Fruit fly (Drosophila melanogaster): ENCODE measurements around the gene Cp15.

The Cp15 gene

DNA sequence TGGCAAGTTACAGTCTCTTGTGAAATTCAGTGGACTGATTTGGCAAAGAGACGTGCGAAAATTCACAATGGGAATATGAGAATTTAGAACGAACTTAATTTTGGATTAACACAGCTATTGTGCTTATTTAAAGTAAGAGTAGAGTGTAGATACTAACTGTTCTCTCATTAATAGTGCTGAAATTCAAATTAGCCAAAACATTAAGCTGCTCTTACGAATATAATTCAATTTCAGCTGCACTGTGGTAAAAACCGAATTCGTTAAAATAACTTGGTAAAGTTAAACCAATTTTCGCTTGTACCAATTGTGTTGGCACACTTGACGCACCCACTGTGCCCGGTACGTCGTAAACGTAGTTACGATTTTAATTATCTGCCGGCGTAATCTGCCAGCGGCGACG, 39.6 kb downstream of the Cp15 start (continued):
- TF ChIP-seq sug (tag; optimal IDR thresholded peaks at IDR 0.05) (no peak), dysf (GFP tag; IDR thresholded peaks at IDR 0.05) (peak; percentile 65; the same call in 2 of the 3 replicates), hbn (GFP tag; IDR thresholded peaks at IDR 0.05; ENCODE audit: partially characterized antibody) (no peak), CG18599 (GFP tag; optimal IDR thresholded peaks at IDR 0.05) (peak; percentile 78), mirr (GFP tag; optimal IDR thresholded peaks at IDR 0.05) (no peak), ab (GFP tag; optimal IDR thresholded peaks at IDR 0.05) (no peak), CG7786 (GFP tag; optimal IDR thresholded peaks at IDR 0.05) (peak; percentile 57), CG12942 (GFP tag; optimal IDR thresholded peaks at IDR 0.05) (no peak), CG7357 (GFP tag; IDR thresholded peaks at IDR 0.05) (0 out of 3 replicates have a peak, but pooled peaks have one; percentile 15), D (optimal IDR thresholded peaks at IDR 0.05) (no peak), D (GFP tag; optimal IDR thresholded peaks at IDR 0.05) (no peak), gfzf (GFP tag; optimal IDR thresholded peaks at IDR 0.05) (no peak), row (GFP tag; IDR thresholded peaks at IDR 0.05) (peak; percentile 70), shn (GFP tag; optimal IDR thresholded peaks at IDR 0.05) (peak; percentile 24), CG2202 (tag; optimal IDR thresholded peaks at IDR 0.05) (no peak), disco-r (GFP tag; optimal IDR thresholded peaks at IDR 0.05) (no peak), croc (GFP tag; conservative IDR thresholded peaks at IDR 0.05) (no peak), tap (tag; optimal IDR thresholded peaks at IDR 0.05) (no peak), wek (GFP tag; optimal IDR thresholded peaks at IDR 0.05) (no peak), CG7987 (GFP tag; optimal IDR thresholded peaks at IDR 0.05) (no peak), CG16813 (GFP tag; IDR thresholded peaks at IDR 0.05; ENCODE audit: partially characterized antibody) (no peak), crol (GFP tag; IDR thresholded peaks at IDR 0.05) (no peak), wor (GFP tag; IDR thresholded peaks at IDR 0.05) (no peak), ara (GFP tag; IDR thresholded peaks at IDR 0.05) (no peak), gce (GFP tag; IDR thresholded peaks at IDR 0.05) (no peak), CG34224 (GFP tag; IDR thresholded peaks at IDR 0.05; ENCODE audit: partially characterized antibody) (no peak), CG18476 (GFP tag; optimal IDR thresholded peaks at IDR 0.05) (peak; percentile 24), CG10462 (GFP tag; optimal IDR thresholded peaks at IDR 0.05) (no peak), tup (GFP tag; optimal IDR thresholded peaks at IDR 0.05) (no peak), run (tag; optimal IDR thresholded peaks at IDR 0.05) (no peak), CG9215 (GFP tag; IDR thresholded peaks at IDR 0.05) (peak; percentile 62), Sox102F (GFP tag; optimal IDR thresholded peaks at IDR 0.05) (peak; percentile 21), Antp (GFP tag; optimal IDR thresholded peaks at IDR 0.05) (peak; percentile 31), cad (GFP tag; optimal IDR thresholded peaks at IDR 0.05) (no peak), Taf1 (GFP tag; IDR thresholded peaks at IDR 0.05) (no peak), chm (GFP tag; IDR thresholded peaks at IDR 0.05) (no peak), Sry-δ (GFP tag; optimal IDR thresholded peaks at IDR 0.05) (peak; percentile 15), Drgx (GFP tag; IDR thresholded peaks at IDR 0.05) (peak; percentile 66), CG42726 (GFP tag; IDR thresholded peaks at IDR 0.05; ENCODE audit: partially characterized antibody) (no peak), sr (GFP tag; IDR thresholded peaks at IDR 0.05) (no peak), CG32532 (GFP tag; IDR thresholded peaks at IDR 0.05) (no peak; the same call in 1 of the 2 replicates), dmrt11E (tag; optimal IDR thresholded peaks at IDR 0.05) (no peak), CG10267 (tag; optimal IDR thresholded peaks at IDR 0.05) (no peak), CG15514 (GFP tag; optimal IDR thresholded peaks at IDR 0.05) (peak; percentile 27), ato (GFP tag; IDR thresholded peaks at IDR 0.05; ENCODE audit: partially characterized antibody) (no peak), btn (GFP tag; optimal IDR thresholded peaks at IDR 0.05) (no peak), Fer1 (GFP tag; optimal IDR thresholded peaks at IDR 0.05) (peak; percentile 48), Max (GFP tag; optimal IDR thresholded peaks at IDR 0.05) (peak; percentile 32), CG2199 (GFP tag; IDR thresholded peaks at IDR 0.05) (no peak), zf30C (GFP tag; optimal IDR thresholded peaks at IDR 0.05) (no peak), sim (GFP tag; IDR thresholded peaks at IDR 0.05) (no peak), CG7556 (GFP tag; optimal IDR thresholded peaks at IDR 0.05) (peak; percentile 64)

All from whole organism, embryonic.